Worm (Caenorhabditis elegans): ENCODE results near the gene etc-1.

- TF ChIP-seq unc-62 (GFP tag; optimal IDR thresholded peaks at IDR 0.05) (no peak), snpc-4 (tag; optimal IDR thresholded peaks at IDR 0.05) (no peak), unc-39 (tag; optimal IDR thresholded peaks at IDR 0.05) (no peak), ztf-11 (tag; optimal IDR thresholded peaks at IDR 0.05) (no peak), tbx-2 (tag; optimal IDR thresholded peaks at IDR 0.05) (no peak), mdl-1 (tag; optimal IDR thresholded peaks at IDR 0.05) (no peak), nhr-76 (tag; optimal IDR thresholded peaks at IDR 0.05) (no peak), nhr-12 (tag; optimal IDR thresholded peaks at IDR 0.05) (no peak), elt-1 (tag; optimal IDR thresholded peaks at IDR 0.05) (no peak), elt-3 (tag; optimal IDR thresholded peaks at IDR 0.05) (no peak)
Measured at ce11 chrII:8621883-8622282, 42.8 kb upstream of the etc-1 start, which contains the start of gene T22C8.3.

Data from whole organism, L3 larva.